Fruit fly (Drosophila melanogaster): ENCODE results near the gene CG18249.

DNA sequence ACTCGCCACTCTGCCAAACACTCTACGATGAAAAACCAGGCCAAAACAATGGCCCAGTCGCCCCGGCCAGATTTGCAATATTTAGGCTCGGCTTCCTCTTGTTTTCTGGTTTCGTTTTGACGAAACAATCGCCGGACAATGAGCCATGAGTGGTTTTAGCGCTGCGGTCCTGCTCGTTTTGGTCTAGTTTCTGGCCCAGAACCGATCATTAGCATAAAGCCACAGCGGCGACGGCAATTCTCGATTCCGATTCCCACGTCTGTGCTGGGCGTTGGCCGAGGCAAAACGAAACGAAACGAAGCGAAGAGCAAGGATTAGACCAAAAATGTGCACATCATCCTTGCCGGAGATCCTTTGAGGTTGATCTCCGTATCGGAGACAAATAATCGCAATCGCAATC lies 16.6 kb upstream of the CG18249 start:
- TF ChIP-seq gl (tag; optimal IDR thresholded peaks at IDR 0.05): no peak
- no peak for TF ChIP-seq CG4496 (GFP tag; IDR thresholded peaks at IDR 0.05)
- TF ChIP-seq Snoo (tag; optimal IDR thresholded peaks at IDR 0.05): no peak
- no peak for TF ChIP-seq EcR (GFP tag; optimal IDR thresholded peaks at IDR 0.05)
- no peak for TF ChIP-seq Pif1B (GFP tag; optimal IDR thresholded peaks at IDR 0.05)
- TF ChIP-seq fd96Ca (GFP tag; IDR thresholded peaks at IDR 0.05): no peak
- no peak for TF ChIP-seq CG9948 (tag; optimal IDR thresholded peaks at IDR 0.05)

All from whole organism, pupa.